Worm (Caenorhabditis elegans): Measurements from ENCODE around the gene F57A10.2.

The F57A10.2 gene

ce11 chrV:15733020-15733419, 33.4 kb upstream of the F57A10.2 start:
- TF ChIP-seq grh-1 (GFP tag; IDR thresholded peaks at IDR 0.05) (no peak), lin-35 (GFP tag; optimal IDR thresholded peaks at IDR 0.05) (no peak), unc-62 (GFP tag; optimal IDR thresholded peaks at IDR 0.05) (no peak), efl-1 (optimal IDR thresholded peaks at IDR 0.05) (no peak), efl-1 (GFP tag; optimal IDR thresholded peaks at IDR 0.05 in 1 of 2) (no peak), hlh-4 (tag; optimal IDR thresholded peaks at IDR 0.05) (no peak), dsc-1 (tag; optimal IDR thresholded peaks at IDR 0.05) (no peak), ces-1 (GFP tag; optimal IDR thresholded peaks at IDR 0.05) (no peak), jun-1 (tag; optimal IDR thresholded peaks at IDR 0.05) (no peak), aha-1 (tag; optimal IDR thresholded peaks at IDR 0.05) (no peak), unc-130 (tag; optimal IDR thresholded peaks at IDR 0.05) (no peak), elt-2 (tag; optimal IDR thresholded peaks at IDR 0.05) (no peak), nhr-90 (tag; optimal IDR thresholded peaks at IDR 0.05; ENCODE audit: poor library complexity) (no peak), ceh-8 (GFP tag; optimal IDR thresholded peaks at IDR 0.05) (no peak), nhr-85 (tag) (no peak), lsy-2 (tag; optimal IDR thresholded peaks at IDR 0.05) (no peak), hlh-17 (GFP tag; optimal IDR thresholded peaks at IDR 0.05; ENCODE audit: borderline replicate concordance) (no peak), lir-3 (tag; optimal IDR thresholded peaks at IDR 0.05; ENCODE audit: poor library complexity) (no peak), nhr-12 (tag; optimal IDR thresholded peaks at IDR 0.05) (no peak), ets-5 (GFP tag; IDR thresholded peaks at IDR 0.05) (no peak), sptf-1 (tag; optimal IDR thresholded peaks at IDR 0.05) (no peak)

ce11 chrV:15733568-15733967, 32.8 kb upstream of the F57A10.2 start, which contains the start of gene T23D5.3:
TSS of gene T23D5.3 (minus strand) at chrV:15733668.
- TF ChIP-seq hpl-2 (GFP tag; optimal IDR thresholded peaks at IDR 0.05) (no peak), egl-13 (tag; optimal IDR thresholded peaks at IDR 0.05) (no peak), pax-3 (tag; optimal IDR thresholded peaks at IDR 0.05) (no peak), tbx-2 (tag; optimal IDR thresholded peaks at IDR 0.05) (no peak), nhr-77 (tag; optimal IDR thresholded peaks at IDR 0.05) (no peak), aha-1 (tag; optimal IDR thresholded peaks at IDR 0.05) (no peak), fkh-10 (GFP tag; optimal IDR thresholded peaks at IDR 0.05) (no peak), lin-14 (GFP tag; optimal IDR thresholded peaks at IDR 0.05) (no peak), ceh-63 (GFP tag; optimal IDR thresholded peaks at IDR 0.05) (no peak), efl-3 (GFP tag; optimal IDR thresholded peaks at IDR 0.05) (no peak), ceh-8 (GFP tag; optimal IDR thresholded peaks at IDR 0.05) (no peak), ceh-90 (tag; optimal IDR thresholded peaks at IDR 0.05) (no peak)

DNA sequence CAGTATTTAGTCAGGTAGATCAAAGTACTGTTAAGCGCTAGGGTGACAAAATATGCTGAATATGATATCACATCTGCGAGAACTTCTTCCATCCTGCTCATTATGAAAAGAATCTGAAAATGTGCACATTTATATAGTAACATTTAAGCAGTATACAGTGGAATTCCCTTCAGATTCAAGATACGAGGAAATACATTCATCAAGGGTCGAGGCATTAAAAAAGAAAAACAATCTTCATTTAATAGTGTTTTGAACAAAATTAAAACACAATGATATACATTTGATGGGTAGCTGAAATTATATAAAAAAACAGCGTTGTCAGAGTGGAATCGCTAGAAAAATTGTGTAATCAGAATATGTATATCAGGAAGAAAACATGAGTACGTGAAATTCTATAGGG, 30.7 kb upstream of the F57A10.2 start, which contains the start of gene str-27:
Gene str-27 (minus strand): TSS at position 101 of the 400 bp plus-strand sequence.
- TF ChIP-seq zag-1 (tag; optimal IDR thresholded peaks at IDR 0.05) (no peak), aly-2 (tag; optimal IDR thresholded peaks at IDR 0.05) (no peak), unc-30 (tag; optimal IDR thresholded peaks at IDR 0.05) (no peak), nhr-28 (tag; optimal IDR thresholded peaks at IDR 0.05) (no peak), ceh-8 (GFP tag; optimal IDR thresholded peaks at IDR 0.05) (no peak), sptf-1 (tag; optimal IDR thresholded peaks at IDR 0.05) (no peak), elt-2 (tag; optimal IDR thresholded peaks at IDR 0.05) (no peak), nhr-237 (tag; optimal IDR thresholded peaks at IDR 0.05) (no peak), lin-13 (GFP tag; optimal IDR thresholded peaks at IDR 0.05) (no peak), ceh-63 (GFP tag; optimal IDR thresholded peaks at IDR 0.05) (no peak), swsn-7 (tag; optimal IDR thresholded peaks at IDR 0.05) (no peak), mep-1 (tag; optimal IDR thresholded peaks at IDR 0.05) (no peak), alr-1 (tag; optimal IDR thresholded peaks at IDR 0.05; ENCODE audit: borderline replicate concordance) (no peak), snpc-4 (tag; optimal IDR thresholded peaks at IDR 0.05) (no peak), unc-86 (tag; optimal IDR thresholded peaks at IDR 0.05) (no peak), lsy-2 (tag; optimal IDR thresholded peaks at IDR 0.05) (no peak)

All from whole organism, L1 larva.